Worm (Caenorhabditis elegans) whole organism, early embryonic: ENCODE data around the gene gln-1.

Source experiments
- ama-1 ChIP-seq: fragments of 150-350 bp; optimal IDR thresholded peaks from 2 replicates; lab custom pipeline; 2014
- flt-1 ChIP-seq: fragments of 200-800 bp; sonication (Bioruptor generic); IDR thresholded peaks from 2 replicates; pipeline ENCODE4 v1.3.6; 2022; ENCODE audit warnings: missing genetic modification characterization, missing compliant biosample characterization
- hmbx-1 ChIP-seq: sonication (generic microtip); optimal IDR thresholded peaks from 2 replicates; lab custom pipeline; 2016; ENCODE audit warnings: mild to moderate bottlenecking, missing genetic modification characterization, missing compliant biosample characterization
- scrt-1 ChIP-seq: fragments of 200-800 bp; sonication (Bioruptor generic); IDR thresholded peaks from 2 replicates; pipeline ENCODE4 v1.3.6; 2022; ENCODE audit warnings: missing genetic modification characterization, missing compliant biosample characterization
- tbx-37 ChIP-seq: fragments of 200-800 bp; sonication (Bioruptor generic); conservative IDR thresholded peaks from 2 replicates; pipeline ENCODE4 v1.3.6; 2022; ENCODE audit warnings: missing genetic modification reagents, missing genetic modification characterization, missing compliant biosample characterization

- no peak for TF ChIP-seq ama-1 (lab: Kevin White, UChicago)
- no peak for TF ChIP-seq tbx-37
- TF ChIP-seq flt-1 (GFP tag; lab: Robert Waterston, UW) = no peak
- no peak for TF ChIP-seq hmbx-1
- TF ChIP-seq scrt-1 = no peak
Measured at ce11 chrX:6040435-6041093, 17.5 kb upstream of the gln-1 start.
